Fruit fly (Drosophila melanogaster): ENCODE measurements around the gene NO66.
A peak's percentile ranks its signal among the peaks of the same experiment; 100 is the strongest.

Gene NO66

dm6 chrX:4293418-4293817 is 25.8 kb upstream of the NO66 start:
- TF ChIP-seq cwo (GFP tag; optimal IDR thresholded peaks at IDR 0.05) (no peak), sens (GFP tag) (no peak), hbn (GFP tag; IDR thresholded peaks at IDR 0.05; ENCODE audit: partially characterized antibody) (no peak), tap (tag; optimal IDR thresholded peaks at IDR 0.05) (no peak), CG11398 (GFP tag; optimal IDR thresholded peaks at IDR 0.05) (no peak), CG12155 (GFP tag; optimal IDR thresholded peaks at IDR 0.05) (no peak), cad (GFP tag; optimal IDR thresholded peaks at IDR 0.05) (no peak), Jarid2 (GFP tag; optimal IDR thresholded peaks at IDR 0.05) (no peak), CG6175 (GFP tag; IDR thresholded peaks at IDR 0.05) (no peak), CG10431 (GFP tag; optimal IDR thresholded peaks at IDR 0.05) (no peak), ems (GFP tag; optimal IDR thresholded peaks at IDR 0.05) (no peak), Six4 (GFP tag; optimal IDR thresholded peaks at IDR 0.05) (no peak), pfk (GFP tag; optimal IDR thresholded peaks at IDR 0.05) (no peak), Camta (GFP tag; optimal IDR thresholded peaks at IDR 0.05) (no peak), MESR4 (GFP tag; optimal IDR thresholded peaks at IDR 0.05) (no peak), Rfx (GFP tag; IDR thresholded peaks at IDR 0.05) (no peak), tgo (GFP tag; IDR thresholded peaks at IDR 0.05) (no peak), Hand (GFP tag; optimal IDR thresholded peaks at IDR 0.05) (no peak), Nf-YC (tag; optimal IDR thresholded peaks at IDR 0.05) (no peak), CG14965 (GFP tag; optimal IDR thresholded peaks at IDR 0.05; ENCODE audit: borderline replicate concordance) (peak; percentile 80), CG17612 (GFP tag; IDR thresholded peaks at IDR 0.05) (no peak), CTCF (GFP tag; optimal IDR thresholded peaks at IDR 0.05) (peak; percentile 80), zfh2 (GFP tag; optimal IDR thresholded peaks at IDR 0.05) (no peak), phol (tag; optimal IDR thresholded peaks at IDR 0.05) (peak; percentile 55), zfh1 (GFP tag; IDR thresholded peaks at IDR 0.05) (no peak), pzg (GFP tag; optimal IDR thresholded peaks at IDR 0.05) (no peak)

dm6 chrX:4302246-4302645 is 17.0 kb upstream of the NO66 start, which contains the start of gene CG12692:
TSS of gene CG12692 (minus strand) at chrX:4302346.
- TF ChIP-seq Ravus (GFP tag; IDR thresholded peaks at IDR 0.05): no peak
- no peak for TF ChIP-seq dati (GFP tag; IDR thresholded peaks at IDR 0.05)
- TF ChIP-seq CG42726 (GFP tag; IDR thresholded peaks at IDR 0.05; ENCODE audit: partially characterized antibody): no peak
- no peak for TF ChIP-seq HLHmδ (GFP tag; optimal IDR thresholded peaks at IDR 0.05)
- TF ChIP-seq Optix (GFP tag; IDR thresholded peaks at IDR 0.05): no peak
- no peak for TF ChIP-seq CG14014 (GFP tag; IDR thresholded peaks at IDR 0.05)
- no peak for TF ChIP-seq CG10959 (GFP tag; IDR thresholded peaks at IDR 0.05)
- TF ChIP-seq HLH3B (GFP tag; IDR thresholded peaks at IDR 0.05): no peak
- no peak for TF ChIP-seq dmrt99B (tag; optimal IDR thresholded peaks at IDR 0.05)
- no peak for TF ChIP-seq lilli (GFP tag; optimal IDR thresholded peaks at IDR 0.05)
- no peak for TF ChIP-seq CG7987 (GFP tag; optimal IDR thresholded peaks at IDR 0.05)
- TF ChIP-seq CG8924 (tag; optimal IDR thresholded peaks at IDR 0.05): no peak

dm6 chrX:4305980-4306379 is 13.3 kb upstream of the NO66 start:
- TF ChIP-seq zfh1 (GFP tag; IDR thresholded peaks at IDR 0.05) (0 out of 3 replicates have a peak, but pooled peaks have one; percentile 17), Med (GFP tag) (peak; percentile 76), Usf (GFP tag; optimal IDR thresholded peaks at IDR 0.05) (no peak), ATbp (GFP tag; optimal IDR thresholded peaks at IDR 0.05) (peak; percentile 41), CG1024 (GFP tag; IDR thresholded peaks at IDR 0.05) (peak; percentile 50; the same call in 1 of the 2 replicates), peb (GFP tag; IDR thresholded peaks at IDR 0.05) (no peak), lab (GFP tag; optimal IDR thresholded peaks at IDR 0.05) (peak; percentile 25), CG1529 (GFP tag; optimal IDR thresholded peaks at IDR 0.05) (no peak), sens (GFP tag) (peak; percentile 27)

All from whole organism, embryonic.